Fruit fly (Drosophila melanogaster) whole organism, adult: ENCODE data around the gene Claspin.

Experiments
- CG7045 ChIP-seq: fragments of 200-800 bp; sonication (Bioruptor generic); optimal IDR thresholded peaks from 2 replicates; lab custom pipeline; 2017; ENCODE audit warnings: missing biosample characterization, mild to moderate bottlenecking, missing genetic modification characterization
- CG7101 ChIP-seq: fragments of 200-800 bp; sonication (Bioruptor generic); optimal IDR thresholded peaks from 2 replicates; lab custom pipeline; 2018; ENCODE audit warnings: missing biosample characterization, mild to moderate bottlenecking, missing genetic modification characterization, moderate library complexity
- Hr96 ChIP-seq: fragments of 200-800 bp; sonication (Bioruptor generic); optimal IDR thresholded peaks from 2 replicates; lab custom pipeline; 2016; ENCODE audit warnings: missing biosample characterization, missing genetic modification characterization
- kay ChIP-seq: fragments of 200-800 bp; sonication (Bioruptor generic); peaks from one replicate; lab custom pipeline; 2016; ENCODE audit warnings: missing biosample characterization, missing genetic modification characterization, borderline replicate concordance
- tj ChIP-seq: fragments of 200-800 bp; sonication (Bioruptor generic); optimal IDR thresholded peaks from 3 replicates; lab custom pipeline; 2017; ENCODE audit warnings: missing biosample characterization, mild to moderate bottlenecking, missing genetic modification characterization, moderate library complexity

dm6 chr3L:4357705-4358131 is 44.4 kb downstream of the Claspin start:
- TF ChIP-seq kay (GFP tag; lab: Kevin White, UChicago) (no peak), CG7045 (GFP tag; lab: Kevin White, UChicago) (no peak), Hr96 (GFP tag; lab: Kevin White, UChicago) (no peak), CG7101 (peak; percentile 5), tj (GFP tag; lab: Kevin White, UChicago) (no peak)
